Worm (Caenorhabditis elegans) whole organism, early embryonic: ENCODE data around the gene F25B4.4.

Experiments
- B0310.2 ChIP-seq: sonication (generic microtip); optimal IDR thresholded peaks from 2 replicates; lab custom pipeline; 2016; ENCODE audit warnings: mild to moderate bottlenecking, missing genetic modification characterization, missing compliant biosample characterization
- F13C5.2 ChIP-seq: sonication (generic microtip); optimal IDR thresholded peaks from 2 replicates; lab custom pipeline; 2017; ENCODE audit warnings: mild to moderate bottlenecking, missing genetic modification characterization, inconsistent platforms, missing compliant biosample characterization
- aly-1 ChIP-seq: sonication (generic microtip); optimal IDR thresholded peaks from 2 replicates; lab custom pipeline; 2016; ENCODE audit warnings: missing genetic modification characterization, missing compliant biosample characterization
- ama-1 ChIP-seq: fragments of 150-350 bp; optimal IDR thresholded peaks from 2 replicates; lab custom pipeline; 2014
- ceh-13 ChIP-seq: fragments of 200-800 bp; sonication (Bioruptor generic); optimal IDR thresholded peaks from 2 replicates; lab custom pipeline; 2018; ENCODE audit warnings: mild to moderate bottlenecking, missing genetic modification characterization, missing compliant biosample characterization
- ceh-36 ChIP-seq: sonication (generic microtip); optimal IDR thresholded peaks from 2 replicates; lab custom pipeline; 2016; ENCODE audit warnings: missing genetic modification characterization, inconsistent platforms, missing compliant biosample characterization
- ets-7 ChIP-seq: sonication (generic microtip); optimal IDR thresholded peaks from 2 replicates; lab custom pipeline; 2016; ENCODE audit warnings: missing genotype, missing genetic modification characterization, missing compliant biosample characterization
- flt-1 ChIP-seq: fragments of 200-800 bp; sonication (Bioruptor generic); IDR thresholded peaks from 2 replicates; pipeline ENCODE4 v1.3.6; 2022; ENCODE audit warnings: missing genetic modification characterization, missing compliant biosample characterization
- hmbx-1 ChIP-seq: sonication (generic microtip); optimal IDR thresholded peaks from 2 replicates; lab custom pipeline; 2016; ENCODE audit warnings: mild to moderate bottlenecking, missing genetic modification characterization, missing compliant biosample characterization
- hmg-4 ChIP-seq: fragments of 200-800 bp; sonication (Bioruptor generic); optimal IDR thresholded peaks from 2 replicates; lab custom pipeline; 2018; ENCODE audit warnings: mild to moderate bottlenecking, missing genetic modification characterization, missing compliant biosample characterization
- hnd-1 ChIP-seq: sonication (generic microtip); optimal IDR thresholded peaks from 2 replicates; lab custom pipeline; 2016; ENCODE audit warnings: missing genetic modification characterization, missing compliant biosample characterization
- pes-1 ChIP-seq: fragments of 200-800 bp; sonication (Bioruptor generic); IDR thresholded peaks from 2 replicates; pipeline ENCODE4 v1.3.6; 2022; ENCODE audit warnings: missing genetic modification reagents, missing genetic modification characterization, missing compliant biosample characterization
- scrt-1 ChIP-seq: fragments of 200-800 bp; sonication (Bioruptor generic); IDR thresholded peaks from 2 replicates; pipeline ENCODE4 v1.3.6; 2022; ENCODE audit warnings: missing genetic modification characterization, missing compliant biosample characterization
- sea-1 ChIP-seq: fragments of 200-800 bp; sonication (Bioruptor generic); conservative IDR thresholded peaks from 2 replicates; pipeline ENCODE4 v1.3.6; 2022; ENCODE audit warnings: missing genetic modification characterization, missing compliant biosample characterization
- tbx-11 ChIP-seq: fragments of 200-800 bp; sonication (Bioruptor generic); IDR thresholded peaks from 2 replicates; pipeline ENCODE4 v1.3.6; 2022; ENCODE audit warnings: missing genetic modification characterization, missing compliant biosample characterization
- tbx-37 ChIP-seq: fragments of 200-800 bp; sonication (Bioruptor generic); conservative IDR thresholded peaks from 2 replicates; pipeline ENCODE4 v1.3.6; 2022; ENCODE audit warnings: missing genetic modification reagents, missing genetic modification characterization, missing compliant biosample characterization
- tra-4 ChIP-seq: sonication (generic microtip); optimal IDR thresholded peaks from 2 replicates; lab custom pipeline; 2017; ENCODE audit warnings: missing genetic modification characterization, missing compliant biosample characterization

Gene F25B4.4

DNA sequence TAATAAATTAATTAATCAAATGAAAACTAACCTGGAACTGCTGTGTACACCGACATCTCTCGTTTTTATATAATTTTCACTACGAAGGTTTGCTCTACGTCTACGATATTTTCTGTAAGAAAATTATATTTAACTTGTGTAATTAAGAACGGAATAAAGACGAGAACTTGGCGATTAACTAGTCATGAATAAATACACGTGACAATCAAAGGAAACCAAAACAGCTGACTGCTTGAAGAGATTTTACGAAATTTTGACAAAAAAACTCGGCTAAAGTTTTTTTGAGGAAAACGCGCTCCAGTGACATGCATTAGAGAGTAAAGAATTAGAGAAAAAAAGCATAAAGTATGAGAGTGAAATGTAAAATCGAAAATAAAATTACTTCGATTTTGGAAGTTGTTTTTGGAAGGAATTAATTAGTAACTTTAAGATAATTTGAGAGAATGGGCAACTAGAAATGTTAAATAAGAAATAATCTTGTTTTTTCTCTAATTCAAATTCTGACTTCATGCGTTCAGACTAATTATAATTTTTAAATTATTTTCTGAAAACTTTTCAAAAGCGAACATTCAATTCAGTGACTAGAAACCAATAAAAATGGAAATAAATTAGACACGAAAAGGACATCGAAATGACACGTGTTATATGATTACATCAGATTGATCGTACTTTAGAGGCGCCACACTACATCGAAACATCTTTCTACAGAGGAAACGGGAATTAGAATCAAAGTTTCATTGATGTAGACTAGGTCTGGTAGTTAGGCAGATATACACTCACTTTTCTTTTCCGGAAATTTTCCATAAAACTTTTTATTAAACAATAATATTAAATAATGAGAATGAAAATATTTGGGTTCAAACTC, 2.7 kb downstream of the F25B4.4 start, which contains the start of gene F25B4.7:
F25B4.7 (minus strand) TSS at position 112 of the 865 bp plus-strand sequence.
- TF ChIP-seq scrt-1, result no peak
- TF ChIP-seq hmg-4 (GFP tag; lab: Kevin White, UChicago), result no peak
- TF ChIP-seq aly-1 (tag; lab: Kevin White, UChicago), result no peak
- TF ChIP-seq tra-4 (tag; lab: Kevin White, UChicago), result no peak
- no peak for TF ChIP-seq hmbx-1 (tag; lab: Kevin White, UChicago)
- no peak for TF ChIP-seq hnd-1 (tag; lab: Kevin White, UChicago)
- no peak for TF ChIP-seq F13C5.2
- no peak for TF ChIP-seq sea-1 (GFP tag; lab: Robert Waterston, UW)
- no peak for TF ChIP-seq ceh-13 (GFP tag; lab: Kevin White, UChicago)
- TF ChIP-seq B0310.2 (tag; lab: Kevin White, UChicago), result no peak
- TF ChIP-seq ceh-36 (tag; lab: Kevin White, UChicago), result no peak

- TF ChIP-seq pes-1 (no peak), ets-7 (tag; lab: Kevin White, UChicago) (no peak), ceh-13 (GFP tag; lab: Kevin White, UChicago) (no peak), F13C5.2 (no peak)
Measured at ce11 chrV:5691665-5692407, 7.2 kb downstream of the F25B4.4 start, which contains the start of gene F25B4.8. Gene F25B4.8, minus strand, starts transcription at chrV:5691715.

- TF ChIP-seq sea-1 (GFP tag; lab: Robert Waterston, UW) (no peak), hmbx-1 (tag; lab: Kevin White, UChicago) (no peak), tbx-37 (GFP tag; lab: Robert Waterston, UW) (no peak), tbx-11 (GFP tag; lab: Robert Waterston, UW) (no peak), hnd-1 (tag; lab: Kevin White, UChicago) (no peak), ets-7 (tag; lab: Kevin White, UChicago) (no peak), ceh-13 (GFP tag; lab: Kevin White, UChicago) (no peak), ceh-36 (tag; lab: Kevin White, UChicago) (no peak), F13C5.2 (no peak), hmg-4 (GFP tag; lab: Kevin White, UChicago) (no peak), flt-1 (GFP tag; lab: Robert Waterston, UW) (no peak), aly-1 (tag; lab: Kevin White, UChicago) (no peak), B0310.2 (tag; lab: Kevin White, UChicago) (no peak), ama-1 (no peak), scrt-1 (no peak), tra-4 (tag; lab: Kevin White, UChicago) (no peak), pes-1 (no peak)
Measured at ce11 chrV:5693595-5693994, 8.9 kb downstream of the F25B4.4 start.

ce11 chrV:5695635-5696034, 11.0 kb downstream of the F25B4.4 start:
- TF ChIP-seq sea-1 (GFP tag; lab: Robert Waterston, UW) (no peak), pes-1 (no peak)

- no peak for TF ChIP-seq tbx-11 (GFP tag; lab: Robert Waterston, UW)
- TF ChIP-seq flt-1 (GFP tag; lab: Robert Waterston, UW), result no peak
- TF ChIP-seq sea-1 (GFP tag; lab: Robert Waterston, UW), result no peak
- no peak for TF ChIP-seq ceh-36 (tag; lab: Kevin White, UChicago)
- no peak for TF ChIP-seq B0310.2 (tag; lab: Kevin White, UChicago)
- no peak for TF ChIP-seq ets-7 (tag; lab: Kevin White, UChicago)
- TF ChIP-seq scrt-1, result no peak
- no peak for TF ChIP-seq ama-1
Measured at ce11 chrV:5696177-5696576, 11.5 kb downstream of the F25B4.4 start.

ce11 chrV:5697581-5697980, 12.9 kb downstream of the F25B4.4 start:
- TF ChIP-seq hmg-4 (GFP tag; lab: Kevin White, UChicago), result no peak
- no peak for TF ChIP-seq hnd-1 (tag; lab: Kevin White, UChicago)
- TF ChIP-seq hmbx-1 (tag; lab: Kevin White, UChicago), result no peak
- TF ChIP-seq ceh-13 (GFP tag; lab: Kevin White, UChicago), result no peak
- TF ChIP-seq pes-1, result no peak
- no peak for TF ChIP-seq tbx-11 (GFP tag; lab: Robert Waterston, UW)
- no peak for TF ChIP-seq ama-1

ce11 chrV:5699835-5700441, 15.3 kb downstream of the F25B4.4 start, which contains the start of gene clec-1:
Gene clec-1, plus strand, starts transcription at chrV:5700154.
- TF ChIP-seq aly-1 (tag; lab: Kevin White, UChicago) (no peak), flt-1 (GFP tag; lab: Robert Waterston, UW) (no peak), hnd-1 (tag; lab: Kevin White, UChicago) (no peak), F13C5.2 (no peak), ceh-36 (tag; lab: Kevin White, UChicago) (no peak), scrt-1 (no peak)
